Worm (Caenorhabditis elegans): ENCODE results near the gene T12B3.2.

ce11 chrIV:7328918-7329317 is 47.7 kb upstream of the T12B3.2 start, which contains the start of gene sqst-2:
- no peak for TF ChIP-seq elt-4 (tag; optimal IDR thresholded peaks at IDR 0.05)
- TF ChIP-seq ceh-24 (tag; optimal IDR thresholded peaks at IDR 0.05), result no peak
- TF ChIP-seq pqm-1 (tag; optimal IDR thresholded peaks at IDR 0.05), result no peak
- no peak for TF ChIP-seq sox-2 (GFP tag; IDR thresholded peaks at IDR 0.05)
- TF ChIP-seq ztf-16 (tag; optimal IDR thresholded peaks at IDR 0.05), result no peak
- TF ChIP-seq fkh-6 (tag; optimal IDR thresholded peaks at IDR 0.05), result no peak
- TF ChIP-seq pha-4 (tag; optimal IDR thresholded peaks at IDR 0.05), result no peak
- TF ChIP-seq nfya-1 (tag; optimal IDR thresholded peaks at IDR 0.05), result no peak
- no peak for TF ChIP-seq dmd-4 (tag; optimal IDR thresholded peaks at IDR 0.05; ENCODE audit: borderline replicate concordance)
- TF ChIP-seq F13H6.1 (tag; optimal IDR thresholded peaks at IDR 0.05), result no peak
- TF ChIP-seq fkh-10 (GFP tag; optimal IDR thresholded peaks at IDR 0.05), result no peak
- no peak for TF ChIP-seq ama-1 (optimal IDR thresholded peaks at IDR 0.05)
- TF ChIP-seq ceh-6 (GFP tag; optimal IDR thresholded peaks at IDR 0.05), result no peak
- TF ChIP-seq hlh-8 (tag; optimal IDR thresholded peaks at IDR 0.05), result no peak

Measured in whole organism, late embryonic.